Fruit fly (Drosophila melanogaster): ENCODE results near the gene Pmi.

Pmi gene

DNA sequence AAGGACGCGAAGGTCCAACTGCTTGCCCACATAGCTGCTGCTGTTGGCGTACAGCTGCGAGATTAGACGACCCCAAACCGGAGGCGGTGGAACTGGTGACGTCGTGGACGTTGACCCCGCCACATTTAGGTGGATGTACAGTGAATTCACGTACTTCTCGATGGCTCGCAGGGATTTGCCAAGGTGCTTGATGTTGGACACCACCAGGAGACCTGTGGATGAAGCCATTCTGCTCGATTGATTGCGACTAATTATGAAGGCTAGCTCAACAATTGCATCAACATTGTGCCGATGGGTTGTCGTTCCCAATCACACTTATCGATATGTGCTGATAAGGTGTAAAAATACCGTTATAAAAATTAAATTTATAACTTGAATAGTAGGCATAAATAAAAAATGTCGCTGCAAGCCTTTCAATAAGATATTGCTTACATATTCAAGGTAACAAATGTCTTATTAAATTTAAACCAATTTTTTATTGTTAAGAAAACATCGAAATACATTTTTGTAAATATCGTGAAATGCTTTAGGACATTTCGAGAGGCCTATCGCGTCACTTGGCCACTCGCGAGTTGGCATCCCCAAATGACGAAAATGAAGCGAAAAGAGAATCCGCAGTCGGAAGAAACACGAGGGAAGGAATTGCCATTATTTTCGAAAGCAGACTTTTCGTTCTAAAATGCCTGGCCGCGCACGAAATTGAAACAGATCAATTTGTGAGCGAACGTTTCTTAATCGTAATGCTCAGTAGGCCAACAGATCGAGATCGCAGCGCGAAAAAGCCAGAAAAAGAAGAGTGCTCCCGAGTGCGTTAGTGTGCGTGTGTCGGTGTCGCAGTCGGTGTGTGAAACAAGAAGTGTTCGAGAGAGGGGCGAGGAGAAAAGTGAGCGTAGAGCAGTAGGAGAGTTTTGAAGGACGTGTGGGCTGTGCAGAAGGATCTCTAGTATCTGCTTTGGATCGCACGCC, 11.0 kb upstream of the Pmi start, which contains the start of the genes Ppat-Dpck and scny (continued):
- no peak for TF ChIP-seq da (GFP tag; optimal IDR thresholded peaks at IDR 0.05)
- peak; percentile 12 for TF ChIP-seq mam (GFP tag; optimal IDR thresholded peaks at IDR 0.05)
- TF ChIP-seq Doc2 (GFP tag; IDR thresholded peaks at IDR 0.05), result no peak
- TF ChIP-seq CG11093 (GFP tag; IDR thresholded peaks at IDR 0.05), result no peak
- 0 out of 2 replicates have a peak, but pooled peaks have one; percentile 30 for TF ChIP-seq CG11247 (GFP tag; IDR thresholded peaks at IDR 0.05)
- peak; percentile 9 for TF ChIP-seq nom (GFP tag; optimal IDR thresholded peaks at IDR 0.05)
- peak; percentile 96 for TF ChIP-seq Doc3 (GFP tag; IDR thresholded peaks at IDR 0.05; ENCODE audit: partially characterized antibody)
- peak in 1 of 2 experiments; percentile 8 for TF ChIP-seq bsh (GFP tag; optimal IDR thresholded peaks at IDR 0.05)
- TF ChIP-seq CG8089 (GFP tag; optimal IDR thresholded peaks at IDR 0.05), result no peak
- peak; percentile 33 for TF ChIP-seq Fer1 (GFP tag; optimal IDR thresholded peaks at IDR 0.05)
- peak; percentile 89 for TF ChIP-seq Sin3A (optimal IDR thresholded peaks at IDR 0.05)
- peak; percentile 86; the same call in 2 of the 3 replicates for TF ChIP-seq mld (GFP tag; IDR thresholded peaks at IDR 0.05; ENCODE audit: partially characterized antibody)
- TF ChIP-seq crc (GFP tag; optimal IDR thresholded peaks at IDR 0.05), result no peak
- TF ChIP-seq CrebB (tag; optimal IDR thresholded peaks at IDR 0.05), result no peak
- peak; percentile 96 for TF ChIP-seq Scr (GFP tag; IDR thresholded peaks at IDR 0.05; ENCODE audit: partially characterized antibody)
- peak; percentile 44 for TF ChIP-seq vfl (GFP tag; optimal IDR thresholded peaks at IDR 0.05)
- TF ChIP-seq Fer2 (tag; optimal IDR thresholded peaks at IDR 0.05), result no peak
- TF ChIP-seq CG1792 (GFP tag; optimal IDR thresholded peaks at IDR 0.05), result no peak
- TF ChIP-seq bab2 (GFP tag; optimal IDR thresholded peaks at IDR 0.05), result no peak
- no peak for TF ChIP-seq CG15269 (tag; optimal IDR thresholded peaks at IDR 0.05)
- peak; percentile 49 for TF ChIP-seq Nf-YC (tag; optimal IDR thresholded peaks at IDR 0.05)
- peak; percentile 68 for TF ChIP-seq nmo (GFP tag; optimal IDR thresholded peaks at IDR 0.05)
- no peak for TF ChIP-seq CG4730 (GFP tag; IDR thresholded peaks at IDR 0.05)
- TF ChIP-seq CG42726 (GFP tag; IDR thresholded peaks at IDR 0.05; ENCODE audit: partially characterized antibody), result peak; percentile 72
- TF ChIP-seq maf-S (GFP tag; optimal IDR thresholded peaks at IDR 0.05), result no peak
- no peak for TF ChIP-seq CG10321 (GFP tag; IDR thresholded peaks at IDR 0.05)
- peak; percentile 48 for TF ChIP-seq ftz-f1 (GFP tag; optimal IDR thresholded peaks at IDR 0.05)
- TF ChIP-seq D19A (tag; optimal IDR thresholded peaks at IDR 0.05), result no peak
- TF ChIP-seq CG18262 (tag; optimal IDR thresholded peaks at IDR 0.05), result peak; percentile 31
- TF ChIP-seq Hsf (GFP tag; optimal IDR thresholded peaks at IDR 0.05), result peak; percentile 33
- TF ChIP-seq ssp (GFP tag; IDR thresholded peaks at IDR 0.05), result no peak
- TF ChIP-seq ranshi (GFP tag; IDR thresholded peaks at IDR 0.05), result no peak
- peak; percentile 60 for TF ChIP-seq hkb (optimal IDR thresholded peaks at IDR 0.05)
- 0 out of 2 replicates have a peak, but pooled peaks have one; percentile 10 for TF ChIP-seq hkb (GFP tag; IDR thresholded peaks at IDR 0.05)
- TF ChIP-seq Nf-YB (GFP tag; optimal IDR thresholded peaks at IDR 0.05), result no peak
- TF ChIP-seq CG17612 (GFP tag; IDR thresholded peaks at IDR 0.05), result no peak
- no peak for TF ChIP-seq tx (GFP tag; optimal IDR thresholded peaks at IDR 0.05)
- TF ChIP-seq CoRest (tag; optimal IDR thresholded peaks at IDR 0.05), result no peak
- TF ChIP-seq nerfin-2 (GFP tag; IDR thresholded peaks at IDR 0.05; ENCODE audit: partially characterized antibody), result peak; percentile 59; the same call in 1 of the 2 replicates
- TF ChIP-seq gro (GFP tag; optimal IDR thresholded peaks at IDR 0.05), result peak; percentile 10
- TF ChIP-seq CG2889 (GFP tag; IDR thresholded peaks at IDR 0.05), result no peak
- no peak for TF ChIP-seq Dek (tag; optimal IDR thresholded peaks at IDR 0.05)
- TF ChIP-seq Hand (GFP tag; optimal IDR thresholded peaks at IDR 0.05), result no peak
- TF ChIP-seq Chrac-16 (GFP tag; optimal IDR thresholded peaks at IDR 0.05), result no peak
- TF ChIP-seq zen2 (GFP tag; IDR thresholded peaks at IDR 0.05; ENCODE audit: partially characterized antibody), result peak; percentile 80; the same call in 2 of the 3 replicates
- TF ChIP-seq CG6175 (GFP tag; IDR thresholded peaks at IDR 0.05), result no peak
- TF ChIP-seq Dad (GFP tag; optimal IDR thresholded peaks at IDR 0.05), result peak; percentile 28
- TF ChIP-seq crol (GFP tag; IDR thresholded peaks at IDR 0.05), result peak; percentile 92
- TF ChIP-seq MBD-R2 (GFP tag; IDR thresholded peaks at IDR 0.05), result peak; percentile 52

All from whole organism, embryonic.